Worm (Caenorhabditis elegans): ENCODE measurements around the gene gln-6.
"Not testable (repeated sequence)": the region's sequence is repeated elsewhere in the genome, so short reads cannot be mapped to it uniquely, and the experiment has no call there.

gln-6 gene

DNA sequence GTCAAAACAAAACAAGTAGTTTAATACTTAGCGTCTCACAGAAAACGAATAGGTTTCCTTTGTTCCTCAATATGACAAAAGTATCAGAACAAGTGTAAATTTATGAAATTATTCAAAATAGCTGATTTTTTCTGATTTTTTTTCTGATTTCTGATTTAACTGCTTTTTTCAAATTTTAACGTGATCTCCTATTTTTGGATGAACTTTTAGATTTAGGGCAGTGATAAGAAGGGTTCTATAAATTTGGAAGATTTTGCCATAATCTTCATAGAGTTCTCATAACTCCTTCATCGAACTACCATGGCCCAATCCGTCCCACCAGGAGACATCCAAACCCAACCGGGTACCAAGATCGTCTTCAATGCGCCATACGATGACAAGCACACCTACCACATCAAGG lies 29.0 kb upstream of the gln-6 start, which contains the start of gene msp-78:
TSS of gene msp-78 (plus strand) at position 301 of the 400 bp plus-strand sequence.
- TF ChIP-seq zip-8 (tag; optimal IDR thresholded peaks at IDR 0.05); unc-120 (tag; optimal IDR thresholded peaks at IDR 0.05; ENCODE audit: poor library complexity, severe bottlenecking); nhr-76 (tag; optimal IDR thresholded peaks at IDR 0.05): not testable (repeated sequence)

ce11 chrIV:9767054-9767453 lies 26.4 kb upstream of the gln-6 start, which contains the start of gene msp-79:
msp-79 (minus strand) TSS chrIV:9767154.
- not testable (repeated sequence) for TF ChIP-seq unc-120 (tag; optimal IDR thresholded peaks at IDR 0.05; ENCODE audit: poor library complexity, severe bottlenecking); flh-1 (GFP tag; optimal IDR thresholded peaks at IDR 0.05); ham-2 (GFP tag; optimal IDR thresholded peaks at IDR 0.05)

- TF ChIP-seq mep-1 (tag; optimal IDR thresholded peaks at IDR 0.05) (no peak), unc-120 (tag; optimal IDR thresholded peaks at IDR 0.05; ENCODE audit: poor library complexity, severe bottlenecking) (no peak), lin-32 (GFP tag; optimal IDR thresholded peaks at IDR 0.05) (no peak), lin-13 (tag; optimal IDR thresholded peaks at IDR 0.05) (no peak), drap-1 (GFP tag; optimal IDR thresholded peaks at IDR 0.05) (no peak), nhr-28 (tag; optimal IDR thresholded peaks at IDR 0.05) (no peak), elt-1 (tag; optimal IDR thresholded peaks at IDR 0.05; ENCODE audit: borderline replicate concordance, insufficient read depth) (no peak), nhr-237 (tag; optimal IDR thresholded peaks at IDR 0.05) (no peak)
Observed at ce11 chrIV:9766250-9766649, 25.5 kb upstream of the gln-6 start, which contains the start of gene ssp-36. ssp-36 (minus strand) TSS chrIV:9766350.

- TF ChIP-seq sem-2 (GFP tag; optimal IDR thresholded peaks at IDR 0.05), result no peak
- no peak for TF ChIP-seq ces-1 (GFP tag; optimal IDR thresholded peaks at IDR 0.05)
- TF ChIP-seq zip-8 (tag; optimal IDR thresholded peaks at IDR 0.05), result no peak
- no peak for TF ChIP-seq drap-1 (GFP tag; optimal IDR thresholded peaks at IDR 0.05)
- no peak for TF ChIP-seq ztf-11 (tag; optimal IDR thresholded peaks at IDR 0.05)
- no peak for TF ChIP-seq blmp-1 (tag; optimal IDR thresholded peaks at IDR 0.05)
- TF ChIP-seq mab-5 (tag; optimal IDR thresholded peaks at IDR 0.05), result no peak
- TF ChIP-seq mep-1 (tag; optimal IDR thresholded peaks at IDR 0.05), result no peak
- no peak for TF ChIP-seq M03D4.4 (tag; optimal IDR thresholded peaks at IDR 0.05)
- no peak for TF ChIP-seq tbx-8 (GFP tag; optimal IDR thresholded peaks at IDR 0.05)
- no peak for TF ChIP-seq pha-4 (tag; optimal IDR thresholded peaks at IDR 0.05)
- no peak for TF ChIP-seq lsy-2 (tag; optimal IDR thresholded peaks at IDR 0.05)
- no peak for TF ChIP-seq elt-1 (tag; optimal IDR thresholded peaks at IDR 0.05; ENCODE audit: borderline replicate concordance, insufficient read depth)
- TF ChIP-seq mls-2 (tag; optimal IDR thresholded peaks at IDR 0.05), result no peak
- TF ChIP-seq nhr-237 (tag; optimal IDR thresholded peaks at IDR 0.05), result no peak
Observed at ce11 chrIV:9762667-9763173, 22.0 kb upstream of the gln-6 start.

ce11 chrIV:9761751-9762150 lies 21.1 kb upstream of the gln-6 start:
- TF ChIP-seq snpc-4 (tag; optimal IDR thresholded peaks at IDR 0.05), result no peak
- no peak for TF ChIP-seq pha-4 (tag; optimal IDR thresholded peaks at IDR 0.05)
- no peak for TF ChIP-seq unc-39 (tag; optimal IDR thresholded peaks at IDR 0.05)
- no peak for TF ChIP-seq ceh-83 (GFP tag; optimal IDR thresholded peaks at IDR 0.05)
- no peak for TF ChIP-seq sem-2 (GFP tag; optimal IDR thresholded peaks at IDR 0.05)
- TF ChIP-seq cnd-1 (tag; optimal IDR thresholded peaks at IDR 0.05), result no peak
- TF ChIP-seq blmp-1 (tag; optimal IDR thresholded peaks at IDR 0.05), result no peak
- TF ChIP-seq mep-1 (tag; optimal IDR thresholded peaks at IDR 0.05), result no peak
- TF ChIP-seq hlh-1 (tag; optimal IDR thresholded peaks at IDR 0.05), result no peak
- TF ChIP-seq flh-1 (GFP tag; optimal IDR thresholded peaks at IDR 0.05), result no peak
- TF ChIP-seq tbx-8 (GFP tag; optimal IDR thresholded peaks at IDR 0.05), result no peak

DNA sequence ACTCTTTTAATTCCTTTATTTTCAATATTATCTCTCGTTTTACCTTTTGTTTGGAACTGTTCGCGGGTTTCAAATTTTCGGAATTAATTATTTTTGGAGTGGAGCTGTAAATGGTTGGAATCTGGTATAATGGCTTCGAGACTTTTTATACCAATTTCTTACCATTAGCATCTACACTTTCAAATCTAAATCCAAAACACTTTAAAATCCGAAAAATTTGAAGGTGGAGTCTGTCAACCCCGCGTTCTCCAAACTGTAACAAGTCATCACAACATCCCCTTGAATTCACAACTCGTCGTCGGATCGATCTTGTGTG lies 16.7 kb upstream of the gln-6 start, which contains the start of gene nhr-97:
TSS of gene nhr-97 (plus strand) at position 217 of the 316 bp plus-strand sequence.
- TF ChIP-seq lin-32 (GFP tag; optimal IDR thresholded peaks at IDR 0.05), result no peak
- no peak for TF ChIP-seq ceh-83 (GFP tag; optimal IDR thresholded peaks at IDR 0.05)
- TF ChIP-seq cnd-1 (tag; optimal IDR thresholded peaks at IDR 0.05), result no peak
- no peak for TF ChIP-seq hlh-1 (tag; optimal IDR thresholded peaks at IDR 0.05)
- TF ChIP-seq flh-1 (GFP tag; optimal IDR thresholded peaks at IDR 0.05), result no peak
- no peak for TF ChIP-seq nhr-12 (tag; optimal IDR thresholded peaks at IDR 0.05)
- TF ChIP-seq mls-2 (tag; optimal IDR thresholded peaks at IDR 0.05), result no peak
- no peak for TF ChIP-seq M03D4.4 (tag; optimal IDR thresholded peaks at IDR 0.05)
- TF ChIP-seq tbx-8 (GFP tag; optimal IDR thresholded peaks at IDR 0.05), result no peak
- TF ChIP-seq drap-1 (GFP tag; optimal IDR thresholded peaks at IDR 0.05), result no peak
- no peak for TF ChIP-seq nhr-28 (tag; optimal IDR thresholded peaks at IDR 0.05)
- TF ChIP-seq snpc-4 (tag; optimal IDR thresholded peaks at IDR 0.05), result no peak
- TF ChIP-seq ham-2 (GFP tag; optimal IDR thresholded peaks at IDR 0.05), result no peak

Data from whole organism, mixed stage, embryonic.